Worm (Caenorhabditis elegans) whole organism, L1 larva: Measurements from ENCODE around the gene Y71H2AM.1.

ENCODE experiments used
- Y116A8C.19 ChIP-seq: sonication (generic microtip); optimal IDR thresholded peaks from 2 replicates; lab custom pipeline; 2016; ENCODE audit warnings: missing compliant biosample characterization, missing genetic modification characterization, borderline replicate concordance
- aha-1 ChIP-seq: fragments of 150-350 bp; optimal IDR thresholded peaks from 2 replicates; lab custom pipeline; 2014; ENCODE audit warnings: missing biosample characterization, missing genetic modification characterization
- ama-1 ChIP-seq: fragments of 150-350 bp; optimal IDR thresholded peaks from 2 replicates; lab custom pipeline; 2014
- blmp-1 ChIP-seq: fragments of 150-350 bp; optimal IDR thresholded peaks from 2 replicates; lab custom pipeline; 2014; ENCODE audit warnings: missing biosample characterization, missing genetic modification characterization
- ceh-8 ChIP-seq: fragments of 200-800 bp; sonication (Bioruptor generic); optimal IDR thresholded peaks from 2 replicates; lab custom pipeline; 2018; ENCODE audit warnings: mild to moderate bottlenecking, missing genetic modification characterization, moderate library complexity, missing compliant biosample characterization
- ceh-88 ChIP-seq: fragments of 200-800 bp; sonication (Bioruptor generic); IDR thresholded peaks from 2 replicates; pipeline ENCODE4 v1.3.6; 2022; ENCODE audit warnings: missing genetic modification characterization, missing compliant biosample characterization
- ces-1 ChIP-seq: fragments of 150-350 bp; optimal IDR thresholded peaks from 2 replicates; lab custom pipeline; 2014; ENCODE audit warnings: missing biosample characterization, missing genetic modification reagents, missing genetic modification characterization
- dpl-1 ChIP-seq, 3 experiments: fragments of 150-350 bp in 2 of 3; sonication (generic microtip) in 1 of 3; optimal IDR thresholded peaks; 2 replicates each; lab custom pipeline; 2014 to 2017; ENCODE audit warnings: missing biosample characterization in 3 of 3, missing genetic modification characterization in 3 of 3, missing genetic modification reagents in 3 of 3
- dsc-1 ChIP-seq: sonication (generic microtip); optimal IDR thresholded peaks from 2 replicates; lab custom pipeline; 2016; ENCODE audit warnings: mild to moderate bottlenecking, missing genetic modification characterization, missing compliant biosample characterization
- efl-1 ChIP-seq, 4 experiments: fragments of 150-350 bp; optimal IDR thresholded peaks in 3 of 4; peaks in 1 of 4; 1 replicate in 1 of 4; 2 replicates in 3 of 4; lab custom pipeline; 2014; ENCODE audit warnings: missing biosample characterization in 2 of 4, missing genetic modification characterization in 2 of 4, missing genetic modification reagents in 2 of 4
- elt-2 ChIP-seq: sonication (generic microtip); optimal IDR thresholded peaks from 2 replicates; lab custom pipeline; 2016; ENCODE audit warnings: missing genetic modification characterization, mild to moderate bottlenecking, inconsistent platforms, missing compliant biosample characterization, missing genetic modification reagents
- elt-3 ChIP-seq, 6 experiments: fragments of 150-350 bp in 1 of 6; sonication (generic microtip); optimal IDR thresholded peaks; 2 replicates each; lab custom pipeline; 2017 to 2018; ENCODE audit warnings: missing biosample characterization in 6 of 6, missing genetic modification characterization in 6 of 6, inconsistent platforms in 1 of 6
- ets-5 ChIP-seq: fragments of 200-800 bp; sonication (Bioruptor generic); IDR thresholded peaks from 2 replicates; pipeline ENCODE4 v1.3.6; 2022; ENCODE audit warnings: missing genetic modification characterization, missing compliant biosample characterization
- grh-1 ChIP-seq: fragments of 200-800 bp; sonication (Bioruptor generic); IDR thresholded peaks from 2 replicates; pipeline ENCODE4 v1.3.6; 2022; ENCODE audit warnings: missing genetic modification reagents, missing genetic modification characterization, missing compliant biosample characterization
- isw-1 ChIP-seq: fragments of 200-800 bp; sonication (Bioruptor generic); IDR thresholded peaks from 2 replicates; pipeline ENCODE4 v1.3.6; 2022; ENCODE audit warnings: missing genetic modification characterization, missing compliant biosample characterization
- jun-1 ChIP-seq: fragments of 150-350 bp; optimal IDR thresholded peaks from 2 replicates; lab custom pipeline; 2014; ENCODE audit warnings: missing biosample characterization, missing genetic modification reagents, missing genetic modification characterization
- lin-15B ChIP-seq: fragments of 150-350 bp; sonication (generic microtip); optimal IDR thresholded peaks from 3 replicates; lab custom pipeline; 2014; ENCODE audit warnings: missing biosample characterization, missing genetic modification characterization
- mab-9 ChIP-seq: fragments of 200-800 bp; sonication (Bioruptor generic); IDR thresholded peaks from 2 replicates; pipeline ENCODE4 v1.3.6; 2022; ENCODE audit warnings: missing genetic modification reagents, missing genetic modification characterization, missing compliant biosample characterization
- mdl-1 ChIP-seq, 2 experiments: fragments of 150-350 bp; optimal IDR thresholded peaks; 2 replicates each; lab custom pipeline; 2014 to 2017; ENCODE audit warnings: missing biosample characterization in 2 of 2, missing genetic modification characterization in 2 of 2, inconsistent platforms in 1 of 2
- mef-2 ChIP-seq: fragments of 150-350 bp; optimal IDR thresholded peaks from 2 replicates; lab custom pipeline; 2014; ENCODE audit warnings: missing biosample characterization, missing genetic modification characterization
- nhr-12 ChIP-seq: sonication (generic microtip); optimal IDR thresholded peaks from 2 replicates; lab custom pipeline; 2017; ENCODE audit warnings: missing biosample characterization, missing genetic modification characterization
- nhr-20 ChIP-seq: sonication (generic microtip); optimal IDR thresholded peaks from 2 replicates; lab custom pipeline; 2016; ENCODE audit warnings: mild to moderate bottlenecking, missing genetic modification characterization, missing compliant biosample characterization
- nhr-237 ChIP-seq: fragments of 150-350 bp; optimal IDR thresholded peaks from 2 replicates; lab custom pipeline; 2014; ENCODE audit warnings: missing biosample characterization, missing genetic modification characterization
- nhr-28 ChIP-seq: fragments of 150-350 bp; optimal IDR thresholded peaks from 2 replicates; lab custom pipeline; 2014; ENCODE audit warnings: missing biosample characterization, missing genetic modification characterization
- nhr-76 ChIP-seq: sonication (generic microtip); optimal IDR thresholded peaks from 2 replicates; lab custom pipeline; 2017; ENCODE audit warnings: missing biosample characterization, missing genetic modification characterization
- nhr-84 ChIP-seq: sonication (generic microtip); optimal IDR thresholded peaks from 2 replicates; lab custom pipeline; 2017; ENCODE audit warnings: missing biosample characterization, missing genetic modification characterization
- nhr-85 ChIP-seq: sonication (generic microtip); peaks from one replicate; lab custom pipeline; 2016; ENCODE audit warnings: missing genetic modification characterization, inconsistent platforms, missing compliant biosample characterization
- nhr-90 ChIP-seq: sonication (generic microtip); optimal IDR thresholded peaks from 2 replicates; lab custom pipeline; 2016; ENCODE audit warnings: mild to moderate bottlenecking, missing genetic modification characterization, missing compliant biosample characterization; ENCODE audit not compliant: poor library complexity
- pag-3 ChIP-seq: sonication (generic microtip); optimal IDR thresholded peaks from 2 replicates; lab custom pipeline; 2017; ENCODE audit warnings: missing genetic modification characterization, mild to moderate bottlenecking, missing compliant biosample characterization, antibody characterized with exemption, borderline replicate concordance; ENCODE audit not compliant: insufficient read depth
- pqm-1 ChIP-seq: sonication (generic microtip); optimal IDR thresholded peaks from 3 replicates; lab custom pipeline; 2017; ENCODE audit warnings: missing biosample characterization, missing genetic modification characterization
- rnt-1 ChIP-seq: sonication (generic microtip); optimal IDR thresholded peaks from 2 replicates; lab custom pipeline; 2016; ENCODE audit warnings: mild to moderate bottlenecking, missing genetic modification characterization, moderate library complexity, missing compliant biosample characterization
- skn-1 ChIP-seq: fragments of 150-350 bp; optimal IDR thresholded peaks from 2 replicates; lab custom pipeline; 2014; ENCODE audit warnings: missing biosample characterization, missing genetic modification characterization
- tbx-2 ChIP-seq: sonication (generic microtip); optimal IDR thresholded peaks from 2 replicates; lab custom pipeline; 2016; ENCODE audit warnings: missing genetic modification characterization, missing compliant biosample characterization
- unc-130 ChIP-seq: fragments of 150-350 bp; optimal IDR thresholded peaks from 2 replicates; lab custom pipeline; 2017; ENCODE audit warnings: missing biosample characterization, missing genetic modification characterization, inconsistent platforms
- unc-30 ChIP-seq: sonication (generic microtip); optimal IDR thresholded peaks from 2 replicates; lab custom pipeline; 2017; ENCODE audit warnings: missing biosample characterization, missing genetic modification characterization
- vab-15 ChIP-seq: sonication (generic microtip); optimal IDR thresholded peaks from 2 replicates; lab custom pipeline; 2017; ENCODE audit warnings: missing genotype, mild to moderate bottlenecking, missing genetic modification characterization, missing compliant biosample characterization
- zag-1 ChIP-seq: fragments of 150-350 bp; optimal IDR thresholded peaks from 2 replicates; lab custom pipeline; 2014; ENCODE audit warnings: missing biosample characterization, missing genetic modification characterization
- ztf-11 ChIP-seq, 2 experiments: sonication (generic microtip); optimal IDR thresholded peaks; 2 replicates each; lab custom pipeline; 2016 to 2017; ENCODE audit warnings: missing genetic modification characterization in 2 of 2, missing biosample characterization in 1 of 2, missing compliant biosample characterization in 1 of 2

Gene Y71H2AM.1

DNA sequence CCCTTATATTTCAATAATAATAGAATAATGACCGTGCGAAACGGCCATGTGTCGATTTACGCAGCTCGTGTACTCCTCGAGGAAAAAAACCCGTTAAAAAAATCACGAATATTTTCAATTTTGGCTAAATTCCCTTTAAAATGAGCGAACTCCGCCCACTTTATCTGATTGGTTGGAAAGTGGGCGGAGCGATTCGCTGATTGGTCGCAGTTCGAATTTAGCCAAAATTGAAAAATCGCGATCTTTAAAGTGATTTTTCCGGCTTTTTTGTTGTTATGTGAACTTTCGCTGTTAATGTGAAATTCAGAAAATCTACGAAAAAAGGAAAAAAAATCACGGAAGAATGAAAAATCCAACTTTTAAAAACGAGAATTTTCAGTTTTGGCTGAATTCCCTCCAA is 9.0 kb upstream of the Y71H2AM.1 start (continued):
- no peak for TF ChIP-seq nhr-12

DNA sequence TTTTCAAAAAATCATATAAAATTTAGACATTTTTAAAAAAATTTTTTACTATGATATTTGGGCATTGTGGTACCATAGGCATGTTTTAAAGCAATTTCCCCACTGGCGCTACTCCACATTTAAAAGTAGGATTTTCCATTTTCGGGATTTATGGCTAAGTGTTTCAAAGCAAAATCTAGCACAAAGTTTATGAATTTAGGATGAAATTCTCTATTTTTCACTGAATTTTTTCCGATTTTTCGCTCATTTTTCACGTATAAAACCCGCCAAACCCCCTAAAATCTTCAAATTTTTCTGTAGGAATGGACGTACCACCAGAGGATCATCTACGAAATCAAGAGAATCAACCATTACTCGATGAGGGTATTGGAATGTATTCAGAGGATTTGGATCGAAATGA is 7.9 kb upstream of the Y71H2AM.1 start, which contains the start of gene pipp-4P:
pipp-4P (plus strand) TSS at position 301 of the 400 bp plus-strand sequence.
- no peak for TF ChIP-seq mef-2 (tag; lab: Kevin White, UChicago)
- no peak for TF ChIP-seq mab-9 (GFP tag; lab: Robert Waterston, UW)
- no peak for TF ChIP-seq aha-1 (tag; lab: Kevin White, UChicago)
- TF ChIP-seq grh-1 (GFP tag; lab: Robert Waterston, UW) = no peak
- no peak for TF ChIP-seq ces-1 (GFP tag; lab: Kevin White, UChicago)
- TF ChIP-seq unc-30 = no peak
- TF ChIP-seq tbx-2 (tag; lab: Kevin White, UChicago) = no peak
- TF ChIP-seq elt-2 (tag; lab: Kevin White, UChicago) = no peak
- no peak for TF ChIP-seq ets-5 (GFP tag; lab: Robert Waterston, UW)
- no peak for TF ChIP-seq nhr-237 (tag; lab: Kevin White, UChicago)
- TF ChIP-seq lin-15B (tag; lab: Kevin White, UChicago) = no peak
- no peak for TF ChIP-seq mdl-1 (tag; optimal IDR thresholded peaks at IDR 0.05; lab: Kevin White, UChicago)
- TF ChIP-seq blmp-1 (tag; lab: Kevin White, UChicago) = no peak
- TF ChIP-seq nhr-90 = no peak
- TF ChIP-seq nhr-85 (tag; lab: Kevin White, UChicago) = no peak
- TF ChIP-seq nhr-20 (tag; lab: Kevin White, UChicago) = no peak
- no peak for TF ChIP-seq ceh-88
- TF ChIP-seq ztf-11 (tag; optimal IDR thresholded peaks at IDR 0.05; lab: Kevin White, UChicago) = no peak
- TF ChIP-seq Y116A8C.19 = no peak
- no peak for TF ChIP-seq elt-3 (tag; optimal IDR thresholded peaks at IDR 0.05; lab: Kevin White, UChicago)

DNA sequence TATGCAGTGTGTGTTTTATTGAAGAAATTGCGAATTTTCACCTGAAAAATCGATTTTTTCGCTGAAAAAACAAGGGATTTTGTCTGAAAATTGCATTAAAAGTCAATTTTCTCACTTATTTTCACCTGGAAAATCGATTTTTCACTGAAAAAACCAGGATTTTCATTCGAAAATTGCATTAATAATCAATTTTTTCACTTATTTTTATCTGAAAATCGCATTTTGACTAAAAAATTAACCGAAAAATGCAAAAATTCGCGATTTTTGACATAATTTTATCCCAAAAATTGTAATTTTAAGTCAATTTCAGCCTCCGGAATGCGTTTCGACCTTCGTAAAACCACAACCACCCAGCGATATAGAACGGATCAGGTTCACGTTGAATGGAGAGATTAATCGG is 5.6 kb downstream of the Y71H2AM.1 start, which contains the start of gene Y71H2AM.29:
Y71H2AM.29 (plus strand) TSS at position 301 of the 400 bp plus-strand sequence.
- TF ChIP-seq ama-1 (lab: Kevin White, UChicago) (no peak), isw-1 (GFP tag; lab: Robert Waterston, UW) (no peak)
- TF ChIP-seq, all 84 proteins: peak for 0

DNA sequence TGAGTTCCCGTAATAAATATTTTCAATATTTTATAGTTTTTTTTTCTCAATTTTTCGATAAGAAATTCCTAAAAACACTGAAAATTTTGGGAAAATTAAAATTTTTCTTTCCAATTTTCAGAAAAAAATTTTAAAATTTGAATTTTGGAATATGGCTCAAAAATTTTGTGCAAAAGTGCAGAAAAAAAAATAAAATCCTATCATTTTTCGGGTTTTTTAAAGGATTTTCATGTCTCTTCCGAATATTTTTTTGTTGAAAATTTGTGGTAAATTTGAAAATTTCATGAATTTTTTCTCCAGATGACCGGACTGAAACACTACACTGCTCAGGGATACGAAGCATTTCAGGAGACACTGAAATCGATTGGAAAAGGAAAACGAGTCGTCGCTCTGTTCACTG is 7.5 kb downstream of the Y71H2AM.1 start, which contains the start of gene txdc-17:
txdc-17 (plus strand) TSS at position 301 of the 400 bp plus-strand sequence.
- TF ChIP-seq nhr-84 (no peak), nhr-12 (no peak), skn-1 (no peak), efl-1 (optimal IDR thresholded peaks at IDR 0.05; lab: Kevin White, UChicago) (no peak), efl-1 (GFP tag; optimal IDR thresholded peaks at IDR 0.05 in 1 of 2; lab: Kevin White, UChicago) (no peak), nhr-28 (tag; lab: Kevin White, UChicago) (no peak), rnt-1 (tag; lab: Kevin White, UChicago) (no peak), ceh-8 (GFP tag; lab: Kevin White, UChicago) (no peak), zag-1 (tag; lab: Kevin White, UChicago) (no peak), vab-15 (no peak), ceh-88 (no peak), jun-1 (tag; lab: Kevin White, UChicago) (no peak), unc-130 (tag; lab: Kevin White, UChicago) (no peak), dpl-1 (GFP tag; optimal IDR thresholded peaks at IDR 0.05; lab: Kevin White, UChicago) (no peak), nhr-76 (no peak), ama-1 (lab: Kevin White, UChicago) (no peak), dsc-1 (no peak), pag-3 (tag; lab: Kevin White, UChicago) (no peak), ces-1 (GFP tag; lab: Kevin White, UChicago) (no peak), pqm-1 (tag; lab: Kevin White, UChicago) (no peak)
